Fruit fly (Drosophila melanogaster): Measurements from ENCODE around the gene CG3223.
"Not testable (repeated sequence)": the region's sequence is repeated elsewhere in the genome, so short reads cannot be mapped to it uniquely, and the experiment has no call there.

The CG3223 gene

DNA sequence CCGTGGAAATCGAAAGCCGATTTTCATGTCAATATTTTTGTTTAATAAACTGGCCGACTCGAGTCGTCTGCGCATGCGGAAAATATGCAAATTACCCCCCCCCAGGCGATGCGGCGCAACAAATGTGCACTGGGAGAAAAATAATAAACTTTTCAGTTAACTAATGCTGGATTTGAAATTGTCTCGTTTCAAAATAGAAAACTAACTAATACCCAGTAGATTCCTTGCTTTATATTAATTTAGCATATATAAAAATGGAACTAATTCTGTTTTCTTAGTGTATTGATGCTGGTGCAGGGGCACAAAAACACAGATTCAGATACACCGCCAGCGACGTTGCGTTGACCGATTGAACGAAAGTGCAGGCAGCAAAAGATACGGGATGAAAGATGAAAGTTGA lies 28.7 kb downstream of the CG3223 start:
- TF ChIP-seq CG8159 (tag; optimal IDR thresholded peaks at IDR 0.05) (peak; percentile 64), rn (GFP tag; IDR thresholded peaks at IDR 0.05) (peak; percentile 61; the same call in 1 of the 2 replicates), Pif1B (GFP tag; optimal IDR thresholded peaks at IDR 0.05) (peak; percentile 37), CG15710 (tag; optimal IDR thresholded peaks at IDR 0.05) (peak; percentile 4), Pif1A (GFP tag; optimal IDR thresholded peaks at IDR 0.05) (peak; percentile 40), CG17806 (tag; optimal IDR thresholded peaks at IDR 0.05) (peak; percentile 59), CG13204 (GFP tag; optimal IDR thresholded peaks at IDR 0.05) (no peak), CG4496 (GFP tag; IDR thresholded peaks at IDR 0.05) (peak; percentile 86), EcR (GFP tag; optimal IDR thresholded peaks at IDR 0.05) (no peak), D1 (tag; optimal IDR thresholded peaks at IDR 0.05) (no peak), CG9948 (tag; optimal IDR thresholded peaks at IDR 0.05) (peak; percentile 49), Snoo (tag; optimal IDR thresholded peaks at IDR 0.05) (peak; percentile 1), CG8301 (tag; optimal IDR thresholded peaks at IDR 0.05) (peak; percentile 71), Ets98B (GFP tag; IDR thresholded peaks at IDR 0.05) (peak; percentile 85), CG14655 (GFP tag; optimal IDR thresholded peaks at IDR 0.05) (peak; percentile 58), gl (tag; optimal IDR thresholded peaks at IDR 0.05) (no peak), CG32121 (GFP tag; IDR thresholded peaks at IDR 0.05) (peak; percentile 81), fd96Ca (GFP tag; IDR thresholded peaks at IDR 0.05) (peak; percentile 43; the same call in 2 of the 3 replicates), CG34367 (tag; optimal IDR thresholded peaks at IDR 0.05) (peak; percentile 22), CG10348 (GFP tag; IDR thresholded peaks at IDR 0.05) (no peak; the same call in 1 of the 2 replicates), CG12605 (GFP tag; IDR thresholded peaks at IDR 0.05) (peak; percentile 79)

DNA sequence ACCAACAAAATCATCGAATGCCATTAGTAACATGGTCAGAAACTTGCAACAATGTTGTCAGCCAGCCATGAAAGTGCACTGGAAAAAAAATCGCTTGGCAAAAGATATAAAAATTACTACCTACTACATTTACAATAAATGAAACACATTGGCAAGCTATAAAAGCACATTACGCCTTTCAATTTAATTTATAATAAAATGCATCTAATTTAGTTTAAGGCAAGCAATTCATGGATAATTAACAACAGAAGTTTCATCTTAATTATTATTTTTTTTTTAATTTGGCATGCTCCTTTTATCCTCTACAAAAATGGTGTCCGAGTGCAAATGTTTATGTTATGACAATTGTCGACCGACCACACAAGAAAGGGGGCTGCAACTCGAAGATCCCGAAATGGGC lies 29.7 kb downstream of the CG3223 start:
- TF ChIP-seq Ets98B (GFP tag; IDR thresholded peaks at IDR 0.05) (peak; percentile 30), Snoo (tag; optimal IDR thresholded peaks at IDR 0.05) (no peak), rn (GFP tag; IDR thresholded peaks at IDR 0.05) (no peak), EcR (GFP tag; optimal IDR thresholded peaks at IDR 0.05) (no peak), CG4496 (GFP tag; IDR thresholded peaks at IDR 0.05) (0 out of 3 replicates have a peak, but pooled peaks have one; percentile 12), CG17806 (tag; optimal IDR thresholded peaks at IDR 0.05) (no peak), fd96Ca (GFP tag; IDR thresholded peaks at IDR 0.05) (no peak), CG32121 (GFP tag; IDR thresholded peaks at IDR 0.05) (no peak)

DNA sequence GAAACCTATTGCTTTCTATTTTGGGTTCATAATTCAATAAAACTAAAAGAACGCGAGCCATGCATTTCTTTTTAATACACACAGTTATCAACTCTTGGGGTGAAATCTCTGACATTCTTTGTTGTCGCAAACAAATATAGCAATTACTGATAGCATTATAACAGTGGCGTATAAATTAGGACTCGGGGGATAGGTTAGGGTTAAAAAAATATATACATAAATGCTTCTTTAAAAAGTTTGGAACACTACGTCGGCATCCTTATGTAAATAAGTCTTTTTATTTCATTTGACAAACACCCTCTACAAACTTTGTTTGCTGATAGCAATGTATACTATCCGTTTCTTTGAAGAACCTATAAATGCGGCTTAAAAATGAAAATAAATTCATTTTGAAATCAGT lies 31.6 kb downstream of the CG3223 start, which contains the start of gene CG43060:
Gene CG43060, plus strand, starts transcription at position 382 of the 400 bp plus-strand sequence.
- TF ChIP-seq Pif1B (GFP tag; optimal IDR thresholded peaks at IDR 0.05) (no peak), CG10348 (GFP tag; IDR thresholded peaks at IDR 0.05) (no peak), CG12605 (GFP tag; IDR thresholded peaks at IDR 0.05) (no peak), CG13204 (GFP tag; optimal IDR thresholded peaks at IDR 0.05) (no peak), CG32121 (GFP tag; IDR thresholded peaks at IDR 0.05) (no peak), CG17806 (tag; optimal IDR thresholded peaks at IDR 0.05) (peak; percentile 29), EcR (GFP tag; optimal IDR thresholded peaks at IDR 0.05) (no peak), gl (tag; optimal IDR thresholded peaks at IDR 0.05) (no peak), CG34367 (tag; optimal IDR thresholded peaks at IDR 0.05) (no peak), Ets98B (GFP tag; IDR thresholded peaks at IDR 0.05) (peak; percentile 24; the same call in 1 of the 2 replicates), CG8301 (tag; optimal IDR thresholded peaks at IDR 0.05) (peak; percentile 22), CG8159 (tag; optimal IDR thresholded peaks at IDR 0.05) (peak; percentile 31), CG14655 (GFP tag; optimal IDR thresholded peaks at IDR 0.05) (peak; percentile 38), D1 (tag; optimal IDR thresholded peaks at IDR 0.05) (no peak), CG4496 (GFP tag; IDR thresholded peaks at IDR 0.05) (peak; percentile 50; the same call in 2 of the 3 replicates)

DNA sequence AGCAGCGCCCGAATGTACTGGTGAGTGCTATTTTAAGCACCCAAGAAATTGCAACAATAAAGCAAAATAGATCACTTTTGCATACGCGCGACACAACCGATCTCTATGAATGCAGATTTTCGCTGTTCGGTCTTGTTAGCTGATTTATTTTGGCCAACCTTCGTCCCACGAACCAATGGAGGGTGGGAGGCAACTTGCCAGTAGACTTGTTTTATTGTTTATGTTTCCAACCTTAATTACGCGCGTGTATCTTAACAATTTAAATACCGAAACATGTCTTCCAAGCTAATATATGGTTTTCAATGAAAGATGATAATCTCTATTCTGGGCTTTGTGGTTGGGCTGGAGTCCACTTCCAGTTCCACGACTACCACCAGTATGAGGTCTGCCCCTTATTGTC lies 39.7 kb downstream of the CG3223 start, which contains the start of gene CG43618:
Gene CG43618, plus strand, starts transcription at position 301 of the 400 bp plus-strand sequence.
- not testable (repeated sequence) for TF ChIP-seq CG9948 (tag; optimal IDR thresholded peaks at IDR 0.05); EcR (GFP tag; optimal IDR thresholded peaks at IDR 0.05); Pif1A (GFP tag; optimal IDR thresholded peaks at IDR 0.05)

DNA sequence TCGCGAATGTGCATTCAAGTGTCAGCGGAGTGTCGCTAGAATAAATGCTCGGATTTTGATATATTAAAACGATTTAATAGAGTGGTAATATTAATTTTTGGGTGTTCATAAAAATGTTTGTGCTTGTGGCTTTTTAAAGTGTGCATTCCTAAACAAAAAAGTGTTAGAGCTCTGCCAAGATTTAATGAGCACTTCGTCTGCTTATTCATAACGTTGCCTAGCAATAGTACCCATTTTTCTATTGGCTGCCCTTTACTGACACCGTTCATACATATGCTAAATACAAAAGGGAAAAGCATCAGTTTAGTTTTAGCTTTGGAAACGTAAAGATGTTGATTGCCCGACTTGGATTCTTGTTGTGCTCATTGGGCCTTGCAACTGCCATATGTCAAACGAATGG lies 40.2 kb downstream of the CG3223 start, which contains the start of gene CG43061:
Gene CG43061, plus strand, starts transcription at position 301 of the 400 bp plus-strand sequence.
- not testable (repeated sequence) for TF ChIP-seq CG14655 (GFP tag; optimal IDR thresholded peaks at IDR 0.05); CG8159 (tag; optimal IDR thresholded peaks at IDR 0.05); Pif1A (GFP tag; optimal IDR thresholded peaks at IDR 0.05)

DNA sequence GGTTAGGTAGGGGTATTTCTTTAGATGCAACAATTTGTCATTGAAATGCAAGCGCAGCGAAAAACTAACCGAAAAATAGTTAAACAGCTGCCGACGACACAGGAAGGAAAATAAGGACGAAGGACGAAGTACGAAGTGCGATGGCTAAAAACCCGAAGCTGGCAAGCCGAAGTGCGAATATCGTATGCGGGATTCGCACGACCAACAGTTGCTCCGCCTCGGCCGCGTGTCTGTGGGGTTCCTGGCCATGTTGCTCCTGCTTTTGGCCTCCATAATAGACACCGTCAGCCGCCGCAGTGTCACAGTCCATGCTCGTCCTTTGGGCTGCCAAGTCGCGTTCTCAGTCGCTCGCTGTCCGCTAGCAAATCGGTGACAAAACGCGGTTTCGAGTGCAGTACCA lies 49.8 kb downstream of the CG3223 start, which contains the start of gene mAChR-B:
Gene mAChR-B, plus strand, starts transcription at position 301 of the 400 bp plus-strand sequence.
- TF ChIP-seq CG4496 (GFP tag; IDR thresholded peaks at IDR 0.05) (no peak), Pif1B (GFP tag; optimal IDR thresholded peaks at IDR 0.05) (no peak), CG12605 (GFP tag; IDR thresholded peaks at IDR 0.05) (no peak), EcR (GFP tag; optimal IDR thresholded peaks at IDR 0.05) (no peak), D1 (tag; optimal IDR thresholded peaks at IDR 0.05) (no peak), CG8301 (tag; optimal IDR thresholded peaks at IDR 0.05) (no peak), CG34367 (tag; optimal IDR thresholded peaks at IDR 0.05) (no peak), Ets98B (GFP tag; IDR thresholded peaks at IDR 0.05) (no peak), CG9948 (tag; optimal IDR thresholded peaks at IDR 0.05) (no peak), CG8159 (tag; optimal IDR thresholded peaks at IDR 0.05) (no peak), rn (GFP tag; IDR thresholded peaks at IDR 0.05) (no peak), CG15710 (tag; optimal IDR thresholded peaks at IDR 0.05) (no peak), CG17806 (tag; optimal IDR thresholded peaks at IDR 0.05) (no peak), Pif1A (GFP tag; optimal IDR thresholded peaks at IDR 0.05) (no peak), gl (tag; optimal IDR thresholded peaks at IDR 0.05) (no peak), Snoo (tag; optimal IDR thresholded peaks at IDR 0.05) (no peak)

Data from whole organism, pupa.